Worm (Caenorhabditis elegans): ENCODE results near the gene dnj-20.

The dnj-20 gene

ce11 chrII:9651700-9652099, 27.7 kb upstream of the dnj-20 start, which contains the start of gene ZK1307.4:
TSS of gene ZK1307.4 (minus strand) at chrII:9651800.
- TF ChIP-seq fkh-10 (GFP tag; optimal IDR thresholded peaks at IDR 0.05) (no peak), K09A11.1 (tag; optimal IDR thresholded peaks at IDR 0.05; ENCODE audit: insufficient read depth) (no peak), pax-1 (tag; optimal IDR thresholded peaks at IDR 0.05) (no peak), pha-4 (tag; optimal IDR thresholded peaks at IDR 0.05) (no peak), hlh-15 (tag; optimal IDR thresholded peaks at IDR 0.05) (no peak), fkh-6 (tag; optimal IDR thresholded peaks at IDR 0.05) (no peak), hlh-8 (tag; optimal IDR thresholded peaks at IDR 0.05) (no peak), unc-42 (tag; optimal IDR thresholded peaks at IDR 0.05) (no peak), hlh-6 (tag; optimal IDR thresholded peaks at IDR 0.05) (no peak), syd-9 (tag; optimal IDR thresholded peaks at IDR 0.05) (no peak), ceh-14 (tag; optimal IDR thresholded peaks at IDR 0.05) (no peak), rnt-1 (tag; optimal IDR thresholded peaks at IDR 0.05) (no peak), sox-4 (tag; optimal IDR thresholded peaks at IDR 0.05) (no peak), nhr-11 (tag; optimal IDR thresholded peaks at IDR 0.05) (no peak), nhr-232 (tag; optimal IDR thresholded peaks at IDR 0.05) (no peak), unc-86 (tag; optimal IDR thresholded peaks at IDR 0.05) (no peak), C08G9.2 (tag; optimal IDR thresholded peaks at IDR 0.05) (no peak), ceh-19 (GFP tag; optimal IDR thresholded peaks at IDR 0.05) (no peak), ahr-1 (tag; optimal IDR thresholded peaks at IDR 0.05) (no peak), ttx-3 (tag; optimal IDR thresholded peaks at IDR 0.05) (no peak)

- TF ChIP-seq pax-1 (tag; optimal IDR thresholded peaks at IDR 0.05) = no peak
- no peak for TF ChIP-seq hlh-8 (tag; optimal IDR thresholded peaks at IDR 0.05)
- TF ChIP-seq odd-2 (tag; optimal IDR thresholded peaks at IDR 0.05) = no peak
- no peak for TF ChIP-seq rnt-1 (tag; optimal IDR thresholded peaks at IDR 0.05)
Observed at ce11 chrII:9649191-9649590, 25.2 kb upstream of the dnj-20 start, which contains the start of gene ZK1307.9. TSS of gene ZK1307.9 (plus strand) at chrII:9649491.

ce11 chrII:9646928-9647838, 23.2 kb upstream of the dnj-20 start, which contains the start of gene sqv-8:
TSS of gene sqv-8 (plus strand) at chrII:9646978.
- no peak for TF ChIP-seq hlh-15 (tag; optimal IDR thresholded peaks at IDR 0.05)
- no peak for TF ChIP-seq unc-86 (tag; optimal IDR thresholded peaks at IDR 0.05)
- TF ChIP-seq npax-4 (tag; optimal IDR thresholded peaks at IDR 0.05) = no peak
- peak; percentile 87 for TF ChIP-seq hlh-30 (tag; optimal IDR thresholded peaks at IDR 0.05; ENCODE audit: insufficient read depth)
- TF ChIP-seq ceh-48 (tag; optimal IDR thresholded peaks at IDR 0.05) = peak; percentile 46

ce11 chrII:9646122-9646555, 22.2 kb upstream of the dnj-20 start:
- TF ChIP-seq zip-5 (tag; optimal IDR thresholded peaks at IDR 0.05) = no peak
- TF ChIP-seq ref-2 (tag; optimal IDR thresholded peaks at IDR 0.05) = peak; percentile 72
- peak; percentile 56 for TF ChIP-seq ceh-18 (tag; optimal IDR thresholded peaks at IDR 0.05)
- TF ChIP-seq ceh-34 (tag; optimal IDR thresholded peaks at IDR 0.05) = peak; percentile 76
- TF ChIP-seq fkh-10 (GFP tag; optimal IDR thresholded peaks at IDR 0.05) = no peak
- TF ChIP-seq sox-2 (GFP tag; IDR thresholded peaks at IDR 0.05) = no peak
- peak; percentile 66 for TF ChIP-seq tbx-2 (tag; optimal IDR thresholded peaks at IDR 0.05)
- TF ChIP-seq ceh-30 (tag; optimal IDR thresholded peaks at IDR 0.05) = peak; percentile 58
- TF ChIP-seq ceh-48 (tag; optimal IDR thresholded peaks at IDR 0.05) = peak; percentile 80
- peak; percentile 45 for TF ChIP-seq ceh-2 (tag; optimal IDR thresholded peaks at IDR 0.05)
- no peak for TF ChIP-seq nhr-232 (tag; optimal IDR thresholded peaks at IDR 0.05)
- TF ChIP-seq unc-3 (GFP tag; conservative IDR thresholded peaks at IDR 0.05) = no peak
- no peak for TF ChIP-seq unc-3 (tag; optimal IDR thresholded peaks at IDR 0.05)
- TF ChIP-seq pha-2 (tag; optimal IDR thresholded peaks at IDR 0.05) = peak; percentile 3
- TF ChIP-seq dve-1 (tag; optimal IDR thresholded peaks at IDR 0.05) = peak; percentile 32
- no peak for TF ChIP-seq fax-1 (tag; optimal IDR thresholded peaks at IDR 0.05)
- peak; percentile 77 for TF ChIP-seq unc-55 (GFP tag; optimal IDR thresholded peaks at IDR 0.05)
- TF ChIP-seq ceh-45 (GFP tag; IDR thresholded peaks at IDR 0.05) = no peak
- peak; percentile 13 for TF ChIP-seq sdc-2 (tag; optimal IDR thresholded peaks at IDR 0.05)
- no peak for TF ChIP-seq lin-11 (tag; optimal IDR thresholded peaks at IDR 0.05)
- no peak for TF ChIP-seq hlh-8 (tag; optimal IDR thresholded peaks at IDR 0.05)
- no peak for TF ChIP-seq tbx-7 (tag; optimal IDR thresholded peaks at IDR 0.05)
- no peak for TF ChIP-seq hlh-13 (GFP tag; optimal IDR thresholded peaks at IDR 0.05)
- no peak for TF ChIP-seq ceh-24 (tag; optimal IDR thresholded peaks at IDR 0.05)
- TF ChIP-seq unc-42 (tag; optimal IDR thresholded peaks at IDR 0.05) = peak; percentile 19
- no peak for TF ChIP-seq pqm-1 (tag; optimal IDR thresholded peaks at IDR 0.05)
- no peak for TF ChIP-seq ama-1 (optimal IDR thresholded peaks at IDR 0.05)
